Worm (Caenorhabditis elegans) whole organism, young adult: ENCODE results near the gene gpx-7.

Experiments used
- F49E8.2 ChIP-seq: sonication (generic microtip); optimal IDR thresholded peaks from 3 replicates; lab custom pipeline; 2017; ENCODE audit warnings: missing genetic modification characterization, mild to moderate bottlenecking, missing compliant biosample characterization, antibody characterized with exemption, moderate library complexity; ENCODE audit not compliant: insufficient read depth
- dox-1 ChIP-seq: fragments of 200-800 bp; sonication (Bioruptor generic); IDR thresholded peaks from 2 replicates; pipeline ENCODE4 v1.3.6; 2022; ENCODE audit warnings: missing genetic modification reagents, missing genetic modification characterization, missing compliant biosample characterization

- TF ChIP-seq dox-1 (no peak), F49E8.2 (no peak)
These were observed at the start of gene gpx-7 for ce11 chrX:7799680-7800079.
